Worm (Caenorhabditis elegans) whole organism, L1 larva: Measurements from ENCODE around the gene him-4.
A peak's percentile ranks its signal among the peaks of the same experiment; 100 is the strongest.
"Not testable (repeated sequence)": the region's sequence is repeated elsewhere in the genome, so short reads cannot be mapped to it uniquely, and the experiment has no call there.

Source experiments
- C16A3.4 ChIP-seq: fragments of 150-350 bp; optimal IDR thresholded peaks from 2 replicates; lab custom pipeline; 2014; ENCODE audit warnings: missing biosample characterization, missing genetic modification characterization
- ama-1 ChIP-seq: fragments of 150-350 bp; optimal IDR thresholded peaks from 2 replicates; lab custom pipeline; 2014
- blmp-1 ChIP-seq: fragments of 150-350 bp; optimal IDR thresholded peaks from 2 replicates; lab custom pipeline; 2014; ENCODE audit warnings: missing biosample characterization, missing genetic modification characterization
- ceh-88 ChIP-seq: fragments of 200-800 bp; sonication (Bioruptor generic); IDR thresholded peaks from 2 replicates; pipeline ENCODE4 v1.3.6; 2022; ENCODE audit warnings: missing genetic modification characterization, missing compliant biosample characterization
- lin-13 ChIP-seq: fragments of 150-350 bp; optimal IDR thresholded peaks from 2 replicates; lab custom pipeline; 2014; ENCODE audit warnings: missing biosample characterization, missing genetic modification reagents, missing genetic modification characterization
- lsy-2 ChIP-seq, 2 experiments: fragments of 150-350 bp; optimal IDR thresholded peaks; 2 replicates each; lab custom pipeline; 2014; ENCODE audit warnings: missing biosample characterization in 2 of 2, missing genetic modification characterization in 2 of 2
- nhr-12 ChIP-seq: sonication (generic microtip); optimal IDR thresholded peaks from 2 replicates; lab custom pipeline; 2017; ENCODE audit warnings: missing biosample characterization, missing genetic modification characterization
- nhr-237 ChIP-seq: fragments of 150-350 bp; optimal IDR thresholded peaks from 2 replicates; lab custom pipeline; 2014; ENCODE audit warnings: missing biosample characterization, missing genetic modification characterization
- nhr-76 ChIP-seq: sonication (generic microtip); optimal IDR thresholded peaks from 2 replicates; lab custom pipeline; 2017; ENCODE audit warnings: missing biosample characterization, missing genetic modification characterization
- unc-130 ChIP-seq: fragments of 150-350 bp; optimal IDR thresholded peaks from 2 replicates; lab custom pipeline; 2017; ENCODE audit warnings: missing biosample characterization, missing genetic modification characterization, inconsistent platforms
- unc-86 ChIP-seq: sonication (generic microtip); optimal IDR thresholded peaks from 2 replicates; lab custom pipeline; 2016; ENCODE audit warnings: missing genetic modification characterization, missing compliant biosample characterization
- vab-15 ChIP-seq: sonication (generic microtip); optimal IDR thresholded peaks from 2 replicates; lab custom pipeline; 2017; ENCODE audit warnings: missing genotype, mild to moderate bottlenecking, missing genetic modification characterization, missing compliant biosample characterization
- ztf-11 ChIP-seq, 2 experiments: sonication (generic microtip); optimal IDR thresholded peaks; 2 replicates each; lab custom pipeline; 2016 to 2017; ENCODE audit warnings: missing genetic modification characterization in 2 of 2, missing biosample characterization in 1 of 2, missing compliant biosample characterization in 1 of 2
- ztf-4 ChIP-seq: fragments of 150-350 bp; optimal IDR thresholded peaks from 2 replicates; lab custom pipeline; 2014; ENCODE audit warnings: missing biosample characterization, missing genetic modification characterization

DNA sequence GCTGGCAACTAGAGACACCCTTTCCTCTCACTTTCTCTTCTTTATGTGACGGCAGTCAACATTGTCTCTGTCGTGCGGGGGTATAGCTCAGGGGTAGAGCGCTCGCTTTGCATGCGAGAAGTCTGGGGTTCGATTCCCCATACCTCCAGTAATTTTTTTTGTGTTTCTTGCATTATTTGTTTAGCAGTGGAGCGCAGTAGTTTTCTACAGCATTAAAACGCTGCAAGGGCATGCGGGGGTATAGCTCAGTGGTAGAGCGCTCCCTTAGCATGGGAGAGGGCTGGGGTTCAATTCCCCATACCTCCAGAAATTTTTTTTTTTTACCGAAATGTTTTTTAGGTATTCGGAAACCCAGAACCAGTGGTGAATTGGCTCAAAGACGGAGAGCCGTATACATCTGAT, 26.1 kb downstream of the him-4 start:
- TF ChIP-seq vab-15 (tag; lab: Kevin White, UChicago), result peak; percentile 21
- TF ChIP-seq ama-1 (lab: Kevin White, UChicago); blmp-1 (tag; lab: Kevin White, UChicago); nhr-12 (tag; lab: Kevin White, UChicago): not testable (repeated sequence)
- peak; percentile 79 for TF ChIP-seq ztf-4 (tag; lab: Kevin White, UChicago)
- TF ChIP-seq C16A3.4 (tag; lab: Kevin White, UChicago), result peak; percentile 84
- TF ChIP-seq ceh-88 (GFP tag; lab: Robert Waterston, UW), result peak; percentile 73
- TF ChIP-seq lin-13 (GFP tag; lab: Kevin White, UChicago), result peak; percentile 60
- peak; percentile 16 for TF ChIP-seq nhr-237 (tag; lab: Kevin White, UChicago)
- TF ChIP-seq nhr-76 (tag; lab: Kevin White, UChicago), result peak; percentile 66
- TF ChIP-seq unc-86 (tag; lab: Kevin White, UChicago), result peak; percentile 72
- peak in 1 of 2 experiments; percentile 69 for TF ChIP-seq lsy-2 (tag; optimal IDR thresholded peaks at IDR 0.05; lab: Kevin White, UChicago)
- peak in 1 of 2 experiments; percentile 56 for TF ChIP-seq ztf-11 (tag; optimal IDR thresholded peaks at IDR 0.05; lab: Kevin White, UChicago)
- peak; percentile 50 for TF ChIP-seq unc-130
